Worm (Caenorhabditis elegans) whole organism, L4/young adult: ENCODE measurements around the gene M176.10.

Experiments
- dao-5 ChIP-seq: sonication (generic microtip); optimal IDR thresholded peaks from 2 replicates; lab custom pipeline; 2016; ENCODE audit warnings: missing genotype, missing genetic modification characterization, moderate library complexity, missing compliant biosample characterization
- him-1 ChIP-seq: sonication (generic microtip); optimal IDR thresholded peaks from 2 replicates; lab custom pipeline; 2016; ENCODE audit warnings: missing genotype, missing genetic modification reagents, missing genetic modification characterization, missing compliant biosample characterization

- TF ChIP-seq him-1 (tag; lab: Kevin White, UChicago) (no peak), dao-5 (tag; lab: Kevin White, UChicago) (no peak)
These were observed 14.1 kb upstream of the M176.10 start, which contains the start of gene chil-17 for ce11 chrII:9440060-9440459.
